Worm (Caenorhabditis elegans) whole organism, young adult: ENCODE results near the gene hid-1.
A peak's percentile ranks its signal among the peaks of the same experiment; 100 is the strongest.

ENCODE experiments used
- B0019.2 ChIP-seq: fragments of 200-800 bp; sonication (Bioruptor generic); conservative IDR thresholded peaks from 2 replicates; pipeline ENCODE4 v1.3.6; 2022; ENCODE audit warnings: missing genetic modification reagents, missing genetic modification characterization, missing compliant biosample characterization
- B0035.1 ChIP-seq: sonication (generic microtip); optimal IDR thresholded peaks from 2 replicates; lab custom pipeline; 2016; ENCODE audit warnings: missing genetic modification characterization, mild to moderate bottlenecking, missing compliant biosample characterization, missing genotype, missing genetic modification reagents
- B0336.3 ChIP-seq: fragments of 200-800 bp; sonication (Bioruptor generic); IDR thresholded peaks from 2 replicates; pipeline ENCODE4 v1.3.6; 2022; ENCODE audit warnings: missing genetic modification characterization, missing compliant biosample characterization
- F10E7.11 ChIP-seq: sonication (generic microtip); optimal IDR thresholded peaks from 2 replicates; lab custom pipeline; 2017; ENCODE audit warnings: mild to moderate bottlenecking, missing genetic modification characterization, moderate library complexity, missing compliant biosample characterization
- F22D6.2 ChIP-seq: sonication (generic microtip); optimal IDR thresholded peaks from 2 replicates; lab custom pipeline; 2016; ENCODE audit warnings: mild to moderate bottlenecking, missing genetic modification characterization, missing compliant biosample characterization
- F33H1.4 ChIP-seq: fragments of 200-800 bp; sonication (Bioruptor generic); IDR thresholded peaks from 2 replicates; pipeline ENCODE4 v1.3.6; 2022; ENCODE audit warnings: missing genetic modification reagents, missing genetic modification characterization, missing compliant biosample characterization
- F49E8.2 ChIP-seq: sonication (generic microtip); optimal IDR thresholded peaks from 3 replicates; lab custom pipeline; 2017; ENCODE audit warnings: missing genetic modification characterization, mild to moderate bottlenecking, missing compliant biosample characterization, antibody characterized with exemption, moderate library complexity; ENCODE audit not compliant: insufficient read depth
- F55B11.4 ChIP-seq: sonication (generic microtip); optimal IDR thresholded peaks from 2 replicates; lab custom pipeline; 2016; ENCODE audit warnings: missing compliant biosample characterization, missing genetic modification characterization, borderline replicate concordance; ENCODE audit not compliant: insufficient read depth
- F57C9.4 ChIP-seq: sonication (generic microtip); optimal IDR thresholded peaks from 2 replicates; lab custom pipeline; 2017; ENCODE audit warnings: mild to moderate bottlenecking, missing genetic modification characterization, missing compliant biosample characterization
- T26A5.8 ChIP-seq: sonication (generic microtip); optimal IDR thresholded peaks from 2 replicates; lab custom pipeline; 2016; ENCODE audit warnings: missing genetic modification characterization, missing compliant biosample characterization
- Y79H2A.3 ChIP-seq: fragments of 200-800 bp; sonication (Bioruptor generic); conservative IDR thresholded peaks from 2 replicates; pipeline ENCODE4 v1.3.6; 2022; ENCODE audit warnings: missing genetic modification reagents, missing genetic modification characterization, missing compliant biosample characterization
- Y95B8A.8 ChIP-seq: fragments of 200-800 bp; sonication (Bioruptor generic); IDR thresholded peaks from 2 replicates; pipeline ENCODE4 v1.3.6; 2022; ENCODE audit warnings: missing genetic modification reagents, missing genetic modification characterization, missing compliant biosample characterization
- ZK185.1 ChIP-seq: sonication (generic microtip); optimal IDR thresholded peaks from 2 replicates; lab custom pipeline; 2016; ENCODE audit warnings: mild to moderate bottlenecking, missing genetic modification characterization, missing compliant biosample characterization; ENCODE audit not compliant: poor library complexity, severe bottlenecking
- akir-1 ChIP-seq: fragments of 200-800 bp; sonication (Bioruptor generic); optimal IDR thresholded peaks from 2 replicates; lab custom pipeline; 2018; ENCODE audit warnings: mild to moderate bottlenecking, missing genetic modification characterization, moderate library complexity, missing compliant biosample characterization
- atf-7 ChIP-seq: sonication (generic microtip); optimal IDR thresholded peaks from 2 replicates; lab custom pipeline; 2017; ENCODE audit warnings: mild to moderate bottlenecking, missing genetic modification characterization, missing compliant biosample characterization
- attf-3 ChIP-seq: fragments of 200-800 bp; sonication (Bioruptor generic); conservative IDR thresholded peaks from 2 replicates; pipeline ENCODE4 v1.3.6; 2022; ENCODE audit warnings: missing genetic modification reagents, missing genetic modification characterization, missing compliant biosample characterization
- attf-5 ChIP-seq: fragments of 200-800 bp; sonication (Bioruptor generic); optimal IDR thresholded peaks from 2 replicates; lab custom pipeline; 2018; ENCODE audit warnings: mild to moderate bottlenecking, missing genetic modification characterization, missing compliant biosample characterization
- bed-1 ChIP-seq: fragments of 200-800 bp; sonication (Bioruptor generic); IDR thresholded peaks from 2 replicates; pipeline ENCODE4 v1.3.6; 2022; ENCODE audit warnings: missing genetic modification reagents, missing genetic modification characterization, missing compliant biosample characterization
- cebp-2 ChIP-seq: fragments of 200-800 bp; sonication (Bioruptor generic); IDR thresholded peaks from 2 replicates; pipeline ENCODE4 v1.3.6; 2022; ENCODE audit warnings: missing genetic modification characterization, missing compliant biosample characterization
- ceh-27 ChIP-seq: fragments of 200-800 bp; sonication (Bioruptor generic); optimal IDR thresholded peaks from 2 replicates; lab custom pipeline; 2018; ENCODE audit warnings: mild to moderate bottlenecking, missing genetic modification characterization, moderate library complexity, missing compliant biosample characterization
- ceh-91 ChIP-seq: fragments of 200-800 bp; sonication (Bioruptor generic); IDR thresholded peaks from 2 replicates; pipeline ENCODE4 v1.3.6; 2022; ENCODE audit warnings: missing genetic modification reagents, missing genetic modification characterization, missing compliant biosample characterization
- chd-7 ChIP-seq: sonication (generic microtip); optimal IDR thresholded peaks from 2 replicates; lab custom pipeline; 2016; ENCODE audit warnings: mild to moderate bottlenecking, missing genetic modification characterization, moderate library complexity, missing compliant biosample characterization
- egl-18 ChIP-seq: fragments of 200-800 bp; sonication (Bioruptor generic); IDR thresholded peaks from 2 replicates; pipeline ENCODE4 v1.3.6; 2022; ENCODE audit warnings: missing genetic modification reagents, missing genetic modification characterization, missing compliant biosample characterization
- egrh-3 ChIP-seq: fragments of 200-800 bp; sonication (Bioruptor generic); IDR thresholded peaks from 2 replicates; pipeline ENCODE4 v1.3.6; 2022; ENCODE audit warnings: missing genetic modification reagents, missing genetic modification characterization, missing compliant biosample characterization
- ets-4 ChIP-seq: fragments of 200-800 bp; sonication (Bioruptor generic); optimal IDR thresholded peaks from 2 replicates; lab custom pipeline; 2018; ENCODE audit warnings: mild to moderate bottlenecking, missing genetic modification characterization, missing compliant biosample characterization
- gei-17 ChIP-seq: fragments of 200-800 bp; sonication (Bioruptor generic); optimal IDR thresholded peaks from 2 replicates; lab custom pipeline; 2018; ENCODE audit warnings: mild to moderate bottlenecking, missing genetic modification characterization, missing compliant biosample characterization
- hlh-12 ChIP-seq: sonication (generic microtip); optimal IDR thresholded peaks from 2 replicates; lab custom pipeline; 2016; ENCODE audit warnings: missing genetic modification characterization, missing compliant biosample characterization
- hmg-1.2 ChIP-seq: fragments of 200-800 bp; sonication (Bioruptor generic); IDR thresholded peaks from 2 replicates; pipeline ENCODE4 v1.3.6; 2022; ENCODE audit warnings: missing genetic modification reagents, missing genetic modification characterization, missing compliant biosample characterization
- hsf-1 ChIP-seq: fragments of 200-800 bp; sonication (Bioruptor generic); IDR thresholded peaks from 2 replicates; pipeline ENCODE4 v1.3.6; 2022; ENCODE audit warnings: missing genetic modification reagents, missing genetic modification characterization, missing compliant biosample characterization
- lag-1 ChIP-seq: fragments of 200-800 bp; sonication (Bioruptor generic); IDR thresholded peaks from 2 replicates; pipeline ENCODE4 v1.3.6; 2022; ENCODE audit warnings: missing genetic modification reagents, missing genetic modification characterization, missing compliant biosample characterization
- lin-26 ChIP-seq: fragments of 200-800 bp; sonication (Bioruptor generic); IDR thresholded peaks from 2 replicates; pipeline ENCODE4 v1.3.6; 2022; ENCODE audit warnings: missing genetic modification reagents, missing genetic modification characterization, missing compliant biosample characterization
- lin-35 ChIP-seq, 3 experiments: fragments of 150-350 bp in 2 of 3; sonication (generic microtip) in 1 of 3; optimal IDR thresholded peaks; 2 replicates each; lab custom pipeline; 2014 to 2018; ENCODE audit warnings: missing biosample characterization in 3 of 3, missing genetic modification characterization in 3 of 3, missing genetic modification reagents in 3 of 3
- lir-1 ChIP-seq: fragments of 200-800 bp; sonication (Bioruptor generic); conservative IDR thresholded peaks from 2 replicates; pipeline ENCODE4 v1.3.6; 2022; ENCODE audit warnings: missing genetic modification reagents, missing genetic modification characterization, missing compliant biosample characterization
- lsy-27 ChIP-seq: sonication (generic microtip); optimal IDR thresholded peaks from 2 replicates; lab custom pipeline; 2017; ENCODE audit warnings: missing genetic modification characterization, mild to moderate bottlenecking, missing compliant biosample characterization, antibody characterized with exemption, missing genotype, borderline replicate concordance; ENCODE audit not compliant: insufficient read depth
- madf-6 ChIP-seq: fragments of 200-800 bp; sonication (Bioruptor generic); IDR thresholded peaks from 2 replicates; pipeline ENCODE4 v1.3.6; 2022; ENCODE audit warnings: missing genetic modification reagents, missing genetic modification characterization, missing compliant biosample characterization
- mcd-1 ChIP-seq: fragments of 200-800 bp; sonication (Bioruptor generic); IDR thresholded peaks from 2 replicates; pipeline ENCODE4 v1.3.6; 2022; ENCODE audit warnings: missing genetic modification reagents, missing genetic modification characterization, missing compliant biosample characterization
- mxl-1 ChIP-seq: sonication (generic microtip); optimal IDR thresholded peaks from 2 replicates; lab custom pipeline; 2016; ENCODE audit warnings: missing genetic modification characterization, missing compliant biosample characterization
- nhr-90 ChIP-seq: sonication (generic microtip); optimal IDR thresholded peaks from 2 replicates; lab custom pipeline; 2016; ENCODE audit warnings: missing genotype, mild to moderate bottlenecking, missing genetic modification characterization, missing compliant biosample characterization
- pbrm-1 ChIP-seq: fragments of 200-800 bp; sonication (Bioruptor generic); IDR thresholded peaks from 2 replicates; pipeline ENCODE4 v1.3.6; 2022; ENCODE audit warnings: missing genetic modification reagents, missing genetic modification characterization, missing compliant biosample characterization
- sea-2 ChIP-seq: fragments of 200-800 bp; sonication (Bioruptor generic); IDR thresholded peaks from 2 replicates; pipeline ENCODE4 v1.3.6; 2022; ENCODE audit warnings: missing genetic modification characterization, missing compliant biosample characterization
- snpc-4 ChIP-seq, 5 experiments: fragments of 150-350 bp in 1 of 5; sonication (generic microtip) in 4 of 5; optimal IDR thresholded peaks; 2 replicates each; lab custom pipeline; 2014 to 2018; ENCODE audit warnings: missing genetic modification characterization in 5 of 5, missing biosample characterization in 3 of 5, antibody characterized with exemption in 2 of 5, mild to moderate bottlenecking in 2 of 5, missing compliant biosample characterization in 2 of 5, missing genotype in 2 of 5, moderate library complexity in 2 of 5, missing genetic modification reagents in 1 of 5
- somi-1 ChIP-seq: fragments of 200-800 bp; sonication (Bioruptor generic); optimal IDR thresholded peaks from 2 replicates; lab custom pipeline; 2018; ENCODE audit warnings: mild to moderate bottlenecking, missing genetic modification characterization, missing compliant biosample characterization
- sptf-2 ChIP-seq: fragments of 200-800 bp; sonication (Bioruptor generic); optimal IDR thresholded peaks from 2 replicates; lab custom pipeline; 2018; ENCODE audit warnings: mild to moderate bottlenecking, missing genetic modification characterization, missing compliant biosample characterization
- xnd-1 ChIP-seq: sonication (generic microtip); optimal IDR thresholded peaks from 2 replicates; lab custom pipeline; 2016; ENCODE audit warnings: missing genotype, missing genetic modification reagents, missing genetic modification characterization, missing compliant biosample characterization
- ztf-18 ChIP-seq: sonication (generic microtip); optimal IDR thresholded peaks from 2 replicates; lab custom pipeline; 2016; ENCODE audit warnings: missing genotype, mild to moderate bottlenecking, missing genetic modification characterization, missing compliant biosample characterization
- ztf-22 ChIP-seq: fragments of 200-800 bp; sonication (Bioruptor generic); optimal IDR thresholded peaks from 2 replicates; lab custom pipeline; 2018; ENCODE audit warnings: mild to moderate bottlenecking, missing genetic modification characterization, moderate library complexity, missing compliant biosample characterization
- ztf-28 ChIP-seq: fragments of 200-800 bp; sonication (Bioruptor generic); IDR thresholded peaks from 2 replicates; pipeline ENCODE4 v1.3.6; 2022; ENCODE audit warnings: missing genetic modification reagents, missing genetic modification characterization, missing compliant biosample characterization
- ztf-3 ChIP-seq: fragments of 200-800 bp; sonication (Bioruptor generic); optimal IDR thresholded peaks from 2 replicates; lab custom pipeline; 2018; ENCODE audit warnings: mild to moderate bottlenecking, missing genetic modification characterization, missing compliant biosample characterization

The hid-1 gene

ce11 chrX:2527877-2528276 lies 39.0 kb downstream of the hid-1 start (continued):
- TF ChIP-seq egl-18 (no peak), ztf-22 (GFP tag; lab: Kevin White, UChicago) (no peak), pbrm-1 (GFP tag; lab: Robert Waterston, UW) (0 out of 2 replicates have a peak, but pooled peaks have one; percentile 36), xnd-1 (tag; lab: Kevin White, UChicago) (no peak), ceh-91 (GFP tag; lab: Robert Waterston, UW) (no peak), mxl-1 (tag; lab: Kevin White, UChicago) (peak; percentile 25), mcd-1 (GFP tag; lab: Robert Waterston, UW) (peak; percentile 45; the same call in 1 of the 2 replicates), sea-2 (GFP tag; lab: Robert Waterston, UW) (no peak), B0035.1 (peak; percentile 3), F33H1.4 (GFP tag; lab: Robert Waterston, UW) (no peak), attf-3 (GFP tag; lab: Robert Waterston, UW) (no peak), lin-26 (GFP tag; lab: Robert Waterston, UW) (peak; percentile 78), snpc-4 (GFP tag; optimal IDR thresholded peaks at IDR 0.05; lab: Kevin White, UChicago) (peak; percentile 58), snpc-4 (tag; optimal IDR thresholded peaks at IDR 0.05; lab: Kevin White, UChicago) (peak in 2 of 4 experiments; percentile 45 to 63), ets-4 (GFP tag; lab: Kevin White, UChicago) (no peak), gei-17 (GFP tag; lab: Kevin White, UChicago) (no peak), hmg-1.2 (peak; percentile 69), cebp-2 (GFP tag; lab: Robert Waterston, UW) (0 out of 2 replicates have a peak, but pooled peaks have one; percentile 50), B0336.3 (GFP tag; lab: Robert Waterston, UW) (peak; percentile 33; the same call in 1 of the 2 replicates), lsy-27 (tag; lab: Kevin White, UChicago) (no peak), attf-5 (GFP tag; lab: Kevin White, UChicago) (no peak), hlh-12 (tag; lab: Kevin White, UChicago) (no peak), Y95B8A.8 (no peak), F55B11.4 (tag; lab: Kevin White, UChicago) (no peak), F22D6.2 (tag; lab: Kevin White, UChicago) (peak; percentile 10), sptf-2 (GFP tag; lab: Kevin White, UChicago) (no peak), ztf-3 (GFP tag; lab: Kevin White, UChicago) (no peak), F57C9.4 (tag; lab: Kevin White, UChicago) (no peak), somi-1 (GFP tag; lab: Kevin White, UChicago) (no peak), B0019.2 (GFP tag; lab: Robert Waterston, UW) (no peak), akir-1 (GFP tag; lab: Kevin White, UChicago) (no peak), lin-35 (GFP tag; optimal IDR thresholded peaks at IDR 0.05; lab: Kevin White, UChicago) (peak in 1 of 3 experiments; percentile 45), T26A5.8 (tag; lab: Kevin White, UChicago) (peak; percentile 39), ztf-18 (peak; percentile 57), ceh-27 (GFP tag; lab: Kevin White, UChicago) (no peak), ztf-28 (GFP tag; lab: Robert Waterston, UW) (no peak), lag-1 (GFP tag; lab: Robert Waterston, UW) (no peak), egrh-3 (peak; percentile 58; the same call in 1 of the 2 replicates), atf-7 (no peak), bed-1 (GFP tag; lab: Robert Waterston, UW) (no peak), hsf-1 (GFP tag; lab: Robert Waterston, UW) (0 out of 2 replicates have a peak, but pooled peaks have one; percentile 30), madf-6 (GFP tag; lab: Robert Waterston, UW) (no peak; the same call in 1 of the 2 replicates), chd-7 (peak; percentile 17), nhr-90 (tag; lab: Kevin White, UChicago) (peak; percentile 71), Y79H2A.3 (GFP tag; lab: Robert Waterston, UW) (no peak), F10E7.11 (tag; lab: Kevin White, UChicago) (no peak), ZK185.1 (tag; lab: Kevin White, UChicago) (no peak), lir-1 (GFP tag; lab: Robert Waterston, UW) (no peak), F49E8.2 (tag; lab: Kevin White, UChicago) (no peak)
